Worm (Caenorhabditis elegans): Measurements from ENCODE around the gene tag-273.

DNA sequence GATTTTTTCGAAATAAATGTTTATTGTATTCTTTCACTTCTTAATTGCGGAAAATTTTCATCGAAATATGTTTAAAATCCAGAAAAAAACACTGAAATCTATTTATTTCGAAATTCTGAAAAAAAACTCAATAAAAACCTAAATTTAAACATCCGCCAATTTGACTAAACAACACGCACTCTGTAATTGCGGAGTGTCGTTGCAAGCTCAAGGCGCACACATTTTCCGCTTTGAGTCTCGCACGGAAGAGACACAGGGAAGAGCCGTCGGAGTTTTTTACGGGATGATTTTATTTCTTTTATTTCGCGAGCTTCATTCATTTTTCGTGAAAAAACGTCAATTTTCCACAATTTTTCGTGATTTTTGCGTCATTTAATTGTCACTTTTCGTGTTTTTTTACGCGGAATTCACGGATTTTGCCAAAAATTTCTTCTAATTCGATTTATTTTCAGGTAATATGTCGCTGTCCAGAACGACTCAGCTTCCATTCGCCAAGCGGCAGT, 40.9 kb downstream of the tag-273 start, which contains the start of gene dld-1:
- TF ChIP-seq R02D3.7 (tag; optimal IDR thresholded peaks at IDR 0.05) (peak; percentile 99), ama-1 (optimal IDR thresholded peaks at IDR 0.05) (peak; percentile 65)

Data from whole organism, L3 larva.